Fruit fly (Drosophila melanogaster): ENCODE results near the gene CG1662.

Gene CG1662

dm6 chrX:13401245-13401644 lies 13.9 kb downstream of the CG1662 start:
- TF ChIP-seq CG11504 (tag; optimal IDR thresholded peaks at IDR 0.05) (peak; percentile 4), ttk (GFP tag; IDR thresholded peaks at IDR 0.05) (no peak), bowl (GFP tag; IDR thresholded peaks at IDR 0.05) (no peak), ci (GFP tag; IDR thresholded peaks at IDR 0.05) (peak; percentile 42; the same call in 1 of the 3 replicates), Fer1 (GFP tag; optimal IDR thresholded peaks at IDR 0.05) (no peak), CG7839 (tag; optimal IDR thresholded peaks at IDR 0.05) (peak; percentile 24), pita (GFP tag; optimal IDR thresholded peaks at IDR 0.05) (peak; percentile 32), odd (GFP tag; optimal IDR thresholded peaks at IDR 0.05) (peak; percentile 4), chm (GFP tag; IDR thresholded peaks at IDR 0.05) (0 out of 2 replicates have a peak, but pooled peaks have one; percentile 11), onecut (GFP tag; IDR thresholded peaks at IDR 0.05) (peak; percentile 6; the same call in 1 of the 2 replicates), gro (GFP tag; optimal IDR thresholded peaks at IDR 0.05) (peak; percentile 37), HLHmδ (GFP tag; optimal IDR thresholded peaks at IDR 0.05) (peak; percentile 7), CG1603 (tag; optimal IDR thresholded peaks at IDR 0.05) (peak; percentile 26), Bgb (GFP tag; IDR thresholded peaks at IDR 0.05; ENCODE audit: partially characterized antibody) (no peak), zfh1 (GFP tag; IDR thresholded peaks at IDR 0.05) (0 out of 3 replicates have a peak, but pooled peaks have one; percentile 24), caup (GFP tag; optimal IDR thresholded peaks at IDR 0.05; ENCODE audit: severe bottlenecking) (peak; percentile 9), Med (GFP tag) (peak; percentile 94), vvl (GFP tag; IDR thresholded peaks at IDR 0.05) (peak; percentile 27; the same call in 1 of the 2 replicates), insv (GFP tag; optimal IDR thresholded peaks at IDR 0.05) (peak in 1 of 2 experiments; percentile 9), kah (GFP tag; optimal IDR thresholded peaks at IDR 0.05) (peak; percentile 2), sqz (GFP tag; optimal IDR thresholded peaks at IDR 0.05) (no peak), CG17328 (GFP tag; IDR thresholded peaks at IDR 0.05) (peak; percentile 30; the same call in 1 of the 2 replicates), Hr51 (GFP tag; optimal IDR thresholded peaks at IDR 0.05) (no peak), Rfx (GFP tag; IDR thresholded peaks at IDR 0.05) (peak; percentile 21; the same call in 1 of the 2 replicates), Xrp1 (GFP tag; IDR thresholded peaks at IDR 0.05) (peak; percentile 15; the same call in 1 of the 2 replicates), CG10979 (tag; optimal IDR thresholded peaks at IDR 0.05) (peak; percentile 2), sug (tag; optimal IDR thresholded peaks at IDR 0.05) (peak; percentile 14), CG7987 (GFP tag; optimal IDR thresholded peaks at IDR 0.05) (peak; percentile 1), CG14965 (GFP tag; optimal IDR thresholded peaks at IDR 0.05; ENCODE audit: borderline replicate concordance) (peak; percentile 97), zf30C (GFP tag; optimal IDR thresholded peaks at IDR 0.05) (no peak), croc (GFP tag; conservative IDR thresholded peaks at IDR 0.05) (no peak), hkb (optimal IDR thresholded peaks at IDR 0.05) (no peak), hkb (GFP tag; IDR thresholded peaks at IDR 0.05) (0 out of 2 replicates have a peak, but pooled peaks have one; percentile 15), CTCF (GFP tag; optimal IDR thresholded peaks at IDR 0.05) (peak; percentile 91), CG4730 (GFP tag; IDR thresholded peaks at IDR 0.05) (no peak), CG17361 (GFP tag; IDR thresholded peaks at IDR 0.05) (peak; percentile 24; the same call in 1 of the 3 replicates), mirr (GFP tag; optimal IDR thresholded peaks at IDR 0.05) (no peak), HLH3B (GFP tag; IDR thresholded peaks at IDR 0.05) (peak; percentile 10; the same call in 1 of the 2 replicates), CG13624 (GFP tag; optimal IDR thresholded peaks at IDR 0.05) (peak; percentile 9), Meics (GFP tag; optimal IDR thresholded peaks at IDR 0.05) (peak; percentile 13), CG6254 (GFP tag; optimal IDR thresholded peaks at IDR 0.05) (no peak), B-H1 (GFP tag; IDR thresholded peaks at IDR 0.05) (no peak), sima (GFP tag; optimal IDR thresholded peaks at IDR 0.05) (no peak), dimm (GFP tag; IDR thresholded peaks at IDR 0.05) (no peak), CG6791 (GFP tag; IDR thresholded peaks at IDR 0.05; ENCODE audit: partially characterized antibody) (no peak), lab (GFP tag; optimal IDR thresholded peaks at IDR 0.05) (peak; percentile 9), Chrac-16 (GFP tag; optimal IDR thresholded peaks at IDR 0.05) (no peak), lov (optimal IDR thresholded peaks at IDR 0.05) (no peak), lov (GFP tag; IDR thresholded peaks at IDR 0.05) (no peak), CG32532 (GFP tag; IDR thresholded peaks at IDR 0.05) (peak; percentile 20; the same call in 1 of the 2 replicates), CG18262 (tag; optimal IDR thresholded peaks at IDR 0.05) (peak; percentile 4)

All from whole organism, embryonic.